Worm (Caenorhabditis elegans) whole organism, L2 larva: Measurements from ENCODE around the gene mif-2.

Experiments used
- C34F6.9 ChIP-seq: fragments of 150-350 bp; optimal IDR thresholded peaks from 2 replicates; lab custom pipeline; 2014; ENCODE audit warnings: missing biosample characterization, missing genetic modification characterization
- F13H6.1 ChIP-seq: sonication (generic microtip); optimal IDR thresholded peaks from 2 replicates; lab custom pipeline; 2016; ENCODE audit warnings: missing genetic modification characterization, missing compliant biosample characterization
- R02D3.7 ChIP-seq: fragments of 150-350 bp; optimal IDR thresholded peaks from 2 replicates; lab custom pipeline; 2014; ENCODE audit warnings: missing biosample characterization, missing genetic modification characterization
- Y55F3AM.14 ChIP-seq: fragments of 200-800 bp; sonication (Bioruptor generic); optimal IDR thresholded peaks from 2 replicates; lab custom pipeline; 2018; ENCODE audit warnings: mild to moderate bottlenecking, missing genetic modification characterization, missing compliant biosample characterization
- ZK546.5 ChIP-seq: sonication (generic microtip); optimal IDR thresholded peaks from 2 replicates; lab custom pipeline; 2017; ENCODE audit warnings: missing biosample characterization, missing genetic modification characterization
- alr-1 ChIP-seq: fragments of 150-350 bp; optimal IDR thresholded peaks from 2 replicates; lab custom pipeline; 2014; ENCODE audit warnings: missing biosample characterization, missing genetic modification characterization
- aly-2 ChIP-seq: fragments of 150-350 bp; optimal IDR thresholded peaks from 2 replicates; lab custom pipeline; 2014; ENCODE audit warnings: missing biosample characterization, missing genetic modification characterization
- ama-1 ChIP-seq: fragments of 150-350 bp; optimal IDR thresholded peaks from 2 replicates; lab custom pipeline; 2018; ENCODE audit warnings: inconsistent platforms
- blmp-1 ChIP-seq: sonication (generic microtip); optimal IDR thresholded peaks from 2 replicates; lab custom pipeline; 2017; ENCODE audit warnings: missing genetic modification characterization, mild to moderate bottlenecking, missing compliant biosample characterization, antibody characterized with exemption, moderate library complexity; ENCODE audit not compliant: insufficient read depth
- ceh-16 ChIP-seq: fragments of 150-350 bp; optimal IDR thresholded peaks from 2 replicates; lab custom pipeline; 2014; ENCODE audit warnings: missing biosample characterization, missing genetic modification characterization
- ceh-82 ChIP-seq: fragments of 150-350 bp; optimal IDR thresholded peaks from 2 replicates; lab custom pipeline; 2014; ENCODE audit warnings: missing biosample characterization, missing genetic modification characterization
- crh-2 ChIP-seq: sonication (generic microtip); optimal IDR thresholded peaks from 2 replicates; lab custom pipeline; 2017; ENCODE audit warnings: missing biosample characterization, missing genetic modification characterization
- dmd-4 ChIP-seq: sonication (generic microtip); optimal IDR thresholded peaks from 2 replicates; lab custom pipeline; 2017; ENCODE audit warnings: missing biosample characterization, missing genetic modification characterization
- egl-27 ChIP-seq: sonication (generic microtip); optimal IDR thresholded peaks from 3 replicates; lab custom pipeline; 2017; ENCODE audit warnings: missing biosample characterization, missing genetic modification reagents, missing genetic modification characterization
- elt-1 ChIP-seq: fragments of 150-350 bp; optimal IDR thresholded peaks from 2 replicates; lab custom pipeline; 2014; ENCODE audit warnings: missing biosample characterization, missing genetic modification characterization
- elt-3 ChIP-seq: sonication (generic microtip); optimal IDR thresholded peaks from 2 replicates; lab custom pipeline; 2017; ENCODE audit warnings: missing biosample characterization, missing genetic modification characterization
- fos-1 ChIP-seq: fragments of 150-350 bp; optimal IDR thresholded peaks from 2 replicates; lab custom pipeline; 2014; ENCODE audit warnings: missing biosample characterization, missing genetic modification characterization
- gmeb-1 ChIP-seq: fragments of 150-350 bp; optimal IDR thresholded peaks from 2 replicates; lab custom pipeline; 2014; ENCODE audit warnings: missing biosample characterization, missing genetic modification characterization
- lin-11 ChIP-seq: fragments of 150-350 bp; sonication (generic microtip); optimal IDR thresholded peaks from 2 replicates; lab custom pipeline; 2014; ENCODE audit warnings: missing biosample characterization, missing genetic modification characterization, inconsistent platforms, mixed read lengths
- lin-13 ChIP-seq: fragments of 150-350 bp; optimal IDR thresholded peaks from 2 replicates; lab custom pipeline; 2014; ENCODE audit warnings: missing biosample characterization, missing genetic modification reagents, missing genetic modification characterization
- lin-39 ChIP-seq: fragments of 150-350 bp; optimal IDR thresholded peaks from 2 replicates; lab custom pipeline; 2014; ENCODE audit warnings: missing biosample characterization, missing genetic modification reagents, missing genetic modification characterization
- lsy-2 ChIP-seq, 2 experiments: fragments of 150-350 bp in 1 of 2; sonication (generic microtip) in 1 of 2; optimal IDR thresholded peaks; 2 replicates each; lab custom pipeline; 2014 to 2017; ENCODE audit warnings: missing biosample characterization in 2 of 2, missing genetic modification characterization in 2 of 2
- mab-5 ChIP-seq: fragments of 150-350 bp; optimal IDR thresholded peaks from 2 replicates; lab custom pipeline; 2014; ENCODE audit warnings: missing biosample characterization, missing genetic modification characterization
- mbf-1 ChIP-seq: sonication (generic microtip); optimal IDR thresholded peaks from 2 replicates; lab custom pipeline; 2017; ENCODE audit warnings: missing biosample characterization, missing genetic modification characterization
- mdl-1 ChIP-seq, 2 experiments: fragments of 150-350 bp in 1 of 2; sonication (generic microtip) in 1 of 2; optimal IDR thresholded peaks; 2 replicates each; lab custom pipeline; 2017; ENCODE audit warnings: missing biosample characterization in 2 of 2, missing genetic modification characterization in 2 of 2
- nhr-10 ChIP-seq: sonication (generic microtip); optimal IDR thresholded peaks from 2 replicates; lab custom pipeline; 2017; ENCODE audit warnings: missing biosample characterization, missing genetic modification characterization
- nhr-11 ChIP-seq: fragments of 150-350 bp; optimal IDR thresholded peaks from 2 replicates; lab custom pipeline; 2014; ENCODE audit warnings: missing biosample characterization, missing genetic modification characterization
- nhr-12 ChIP-seq: fragments of 150-350 bp; optimal IDR thresholded peaks from 2 replicates; lab custom pipeline; 2014; ENCODE audit warnings: missing biosample characterization, missing genetic modification characterization
- nhr-129 ChIP-seq: fragments of 150-350 bp; optimal IDR thresholded peaks from 2 replicates; lab custom pipeline; 2014; ENCODE audit warnings: missing biosample characterization, missing genetic modification characterization
- nhr-21 ChIP-seq: fragments of 150-350 bp; optimal IDR thresholded peaks from 2 replicates; lab custom pipeline; 2014; ENCODE audit warnings: missing biosample characterization, missing genetic modification characterization
- nhr-23 ChIP-seq: fragments of 150-350 bp; optimal IDR thresholded peaks from 2 replicates; lab custom pipeline; 2014; ENCODE audit warnings: missing biosample characterization, missing genetic modification reagents, missing genetic modification characterization
- nhr-237 ChIP-seq: fragments of 150-350 bp; optimal IDR thresholded peaks from 2 replicates; lab custom pipeline; 2014; ENCODE audit warnings: missing biosample characterization, missing genetic modification characterization
- nhr-25 ChIP-seq: fragments of 150-350 bp; sonication (generic microtip); optimal IDR thresholded peaks from 3 replicates; lab custom pipeline; 2014; ENCODE audit warnings: missing biosample characterization, missing genetic modification characterization
- nhr-6 ChIP-seq: fragments of 150-350 bp; optimal IDR thresholded peaks from 2 replicates; lab custom pipeline; 2014; ENCODE audit warnings: missing biosample characterization, missing genetic modification characterization
- nhr-77 ChIP-seq: fragments of 150-350 bp; optimal IDR thresholded peaks from 2 replicates; lab custom pipeline; 2014; ENCODE audit warnings: missing biosample characterization, missing genetic modification characterization
- peb-1 ChIP-seq: fragments of 150-350 bp; optimal IDR thresholded peaks from 2 replicates; lab custom pipeline; 2014; ENCODE audit warnings: missing biosample characterization, missing genetic modification characterization
- sem-4 ChIP-seq: fragments of 150-350 bp; optimal IDR thresholded peaks from 2 replicates; lab custom pipeline; 2014; ENCODE audit warnings: missing biosample characterization, missing genetic modification reagents, missing genetic modification characterization
- skn-1 ChIP-seq: sonication (generic microtip); optimal IDR thresholded peaks from 2 replicates; lab custom pipeline; 2017; ENCODE audit warnings: missing biosample characterization, missing genetic modification characterization
- sma-3 ChIP-seq: sonication (generic microtip); optimal IDR thresholded peaks from 2 replicates; lab custom pipeline; 2016; ENCODE audit warnings: missing genetic modification reagents, missing genetic modification characterization, missing compliant biosample characterization
- sma-9 ChIP-seq, 2 experiments: fragments of 150-350 bp in 1 of 2; sonication (generic microtip) in 1 of 2; optimal IDR thresholded peaks; 2 replicates each; lab custom pipeline; 2014 to 2016; ENCODE audit warnings: missing genetic modification characterization in 2 of 2, mild to moderate bottlenecking in 1 of 2, missing biosample characterization in 1 of 2, missing compliant biosample characterization in 1 of 2, missing genetic modification reagents in 1 of 2, moderate library complexity in 1 of 2
- snpc-4 ChIP-seq: fragments of 150-350 bp; optimal IDR thresholded peaks from 2 replicates; lab custom pipeline; 2014; ENCODE audit warnings: missing biosample characterization, missing genetic modification characterization
- unc-39 ChIP-seq: fragments of 150-350 bp; optimal IDR thresholded peaks from 2 replicates; lab custom pipeline; 2014; ENCODE audit warnings: missing biosample characterization, missing genetic modification characterization
- unc-55 ChIP-seq: fragments of 150-350 bp; sonication (generic microtip); optimal IDR thresholded peaks from 3 replicates; lab custom pipeline; 2014; ENCODE audit warnings: missing biosample characterization, missing genetic modification reagents, missing genetic modification characterization
- unc-62 ChIP-seq: fragments of 150-350 bp; optimal IDR thresholded peaks from 2 replicates; lab custom pipeline; 2014; ENCODE audit warnings: missing biosample characterization, missing genetic modification reagents, missing genetic modification characterization
- zag-1 ChIP-seq: fragments of 150-350 bp; optimal IDR thresholded peaks from 2 replicates; lab custom pipeline; 2014; ENCODE audit warnings: missing biosample characterization, missing genetic modification characterization
- ztf-1 ChIP-seq: fragments of 200-800 bp; sonication (Bioruptor generic); conservative IDR thresholded peaks from 2 replicates; pipeline ENCODE4 v1.3.6; 2022; ENCODE audit warnings: missing genetic modification characterization, missing compliant biosample characterization
- ztf-11 ChIP-seq: sonication (generic microtip); optimal IDR thresholded peaks from 2 replicates; lab custom pipeline; 2017; ENCODE audit warnings: missing biosample characterization, missing genetic modification characterization
- ztf-4 ChIP-seq: fragments of 150-350 bp; optimal IDR thresholded peaks from 2 replicates; lab custom pipeline; 2014; ENCODE audit warnings: missing biosample characterization, missing genetic modification characterization

mif-2 gene

DNA sequence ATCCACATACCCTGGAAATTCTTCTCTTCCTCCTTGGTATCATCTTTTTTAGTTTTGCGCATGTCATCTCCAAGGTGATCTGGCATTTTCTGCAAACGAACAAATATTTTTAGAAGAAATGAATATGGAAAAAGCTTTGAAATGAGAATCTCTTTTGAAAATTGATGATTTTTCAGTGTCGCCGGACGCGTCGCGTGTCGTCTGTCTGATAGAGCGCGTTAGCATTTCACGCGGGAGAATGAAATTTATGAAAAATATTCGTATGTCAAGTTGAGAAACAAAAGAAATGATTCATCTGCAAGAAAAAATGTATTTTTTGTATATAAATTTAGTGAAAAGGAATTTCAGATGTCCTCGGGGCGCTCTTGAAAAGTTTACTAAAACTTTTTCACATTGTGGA is 4.0 kb upstream of the mif-2 start, which contains the start of gene rpt-1:
rpt-1 (minus strand) TSS at position 89 of the 400 bp plus-strand sequence.
- TF ChIP-seq sma-9 (GFP tag; optimal IDR thresholded peaks at IDR 0.05; lab: Kevin White, UChicago) (peak; percentile 65), sma-9 (tag; optimal IDR thresholded peaks at IDR 0.05; lab: Kevin White, UChicago) (no peak), C34F6.9 (tag; lab: Kevin White, UChicago) (peak; percentile 88), snpc-4 (tag; lab: Kevin White, UChicago) (peak; percentile 92), nhr-21 (tag; lab: Kevin White, UChicago) (peak; percentile 33), sem-4 (tag; lab: Kevin White, UChicago) (peak; percentile 15), nhr-12 (tag; lab: Kevin White, UChicago) (no peak), blmp-1 (tag; lab: Kevin White, UChicago) (no peak), nhr-237 (tag; lab: Kevin White, UChicago) (no peak), mdl-1 (tag; optimal IDR thresholded peaks at IDR 0.05; lab: Kevin White, UChicago) (no peak), egl-27 (tag; lab: Kevin White, UChicago) (no peak), nhr-23 (tag; lab: Kevin White, UChicago) (no peak), lin-11 (peak; percentile 24), alr-1 (tag; lab: Kevin White, UChicago) (no peak), lsy-2 (tag; optimal IDR thresholded peaks at IDR 0.05; lab: Kevin White, UChicago) (peak; percentile 35 to 77), unc-62 (GFP tag; lab: Kevin White, UChicago) (no peak), zag-1 (tag; lab: Kevin White, UChicago) (no peak), sma-3 (GFP tag; lab: Kevin White, UChicago) (peak; percentile 70), lin-13 (GFP tag; lab: Kevin White, UChicago) (peak; percentile 54), lin-39 (tag; lab: Kevin White, UChicago) (no peak), nhr-25 (tag; lab: Kevin White, UChicago) (peak; percentile 56), aly-2 (tag; lab: Kevin White, UChicago) (no peak), ztf-4 (tag; lab: Kevin White, UChicago) (peak; percentile 10), crh-2 (tag; lab: Kevin White, UChicago) (peak; percentile 50), ztf-1 (GFP tag; lab: Robert Waterston, UW) (no peak), elt-3 (tag; lab: Kevin White, UChicago) (no peak), mbf-1 (tag; lab: Kevin White, UChicago) (no peak), Y55F3AM.14 (GFP tag; lab: Kevin White, UChicago) (no peak), R02D3.7 (tag; lab: Kevin White, UChicago) (no peak), unc-39 (tag; lab: Kevin White, UChicago) (no peak), unc-55 (GFP tag; lab: Kevin White, UChicago) (peak; percentile 80), skn-1 (tag; lab: Kevin White, UChicago) (peak; percentile 82), ceh-16 (tag; lab: Kevin White, UChicago) (no peak), nhr-6 (no peak), elt-1 (no peak), nhr-10 (tag; lab: Kevin White, UChicago) (no peak), peb-1 (tag; lab: Kevin White, UChicago) (no peak), gmeb-1 (peak; percentile 90), ztf-11 (tag; lab: Kevin White, UChicago) (no peak), F13H6.1 (tag; lab: Kevin White, UChicago) (peak; percentile 26), mab-5 (tag; lab: Kevin White, UChicago) (no peak), fos-1 (tag; lab: Kevin White, UChicago) (peak; percentile 37), nhr-129 (peak; percentile 50), ama-1 (lab: Kevin White, UChicago) (peak; percentile 49), dmd-4 (tag; lab: Kevin White, UChicago) (no peak), nhr-77 (tag; lab: Kevin White, UChicago) (no peak), nhr-11 (no peak), ceh-82 (no peak), ZK546.5 (tag; lab: Kevin White, UChicago) (no peak)
